Fruit fly (Drosophila melanogaster) whole organism, embryonic: ENCODE measurements around the gene CG16798.

Experiments
- Blimp-1 ChIP-seq: fragments of 200-800 bp; sonication (Bioruptor generic); optimal IDR thresholded peaks from 3 replicates; lab custom pipeline; 2018; ENCODE audit warnings: missing biosample characterization, missing genetic modification characterization, mild to moderate bottlenecking, moderate library complexity, missing genetic modification reagents
- CG10543 ChIP-seq: fragments of 200-800 bp; sonication (Bioruptor generic); optimal IDR thresholded peaks from 3 replicates; lab custom pipeline; 2017; ENCODE audit warnings: missing biosample characterization, mild to moderate bottlenecking, missing genetic modification characterization, moderate library complexity
- CG10654 ChIP-seq: fragments of 200-800 bp; sonication (Bioruptor generic); optimal IDR thresholded peaks from 2 replicates; lab custom pipeline; 2016; ENCODE audit warnings: missing biosample characterization, missing genetic modification characterization
- CG10979 ChIP-seq: fragments of 200-800 bp; sonication (Bioruptor generic); optimal IDR thresholded peaks from 2 replicates; lab custom pipeline; 2018; ENCODE audit warnings: missing biosample characterization, mild to moderate bottlenecking, missing genetic modification characterization, moderate library complexity
- CG11456 ChIP-seq: fragments of 200-800 bp; sonication (Bioruptor generic); IDR thresholded peaks from 3 replicates; pipeline ENCODE4 v1.3.6; 2022; ENCODE audit warnings: missing biosample characterization, missing genetic modification characterization
- CG13424 ChIP-seq: fragments of 200-800 bp; sonication (Bioruptor generic); optimal IDR thresholded peaks from 2 replicates; lab custom pipeline; 2019; ENCODE audit warnings: missing biosample characterization, mild to moderate bottlenecking, missing genetic modification characterization, moderate library complexity
- CG13624 ChIP-seq: fragments of 200-800 bp; sonication (Bioruptor generic); optimal IDR thresholded peaks from 2 replicates; lab custom pipeline; 2016; ENCODE audit warnings: missing biosample characterization, missing genetic modification characterization
- CG17612 ChIP-seq: fragments of 200-800 bp; sonication (Bioruptor generic); IDR thresholded peaks from 2 replicates; pipeline ENCODE4 v1.3.6; 2022; ENCODE audit warnings: missing biosample characterization, missing genetic modification characterization
- CG1832 ChIP-seq: fragments of 200-800 bp; sonication (Bioruptor generic); optimal IDR thresholded peaks from 2 replicates; lab custom pipeline; 2017; ENCODE audit warnings: missing biosample characterization, mild to moderate bottlenecking, missing genetic modification characterization, inconsistent platforms
- CG18476 ChIP-seq: fragments of 200-800 bp; sonication (Bioruptor generic); optimal IDR thresholded peaks from 2 replicates; lab custom pipeline; 2016; ENCODE audit warnings: missing biosample characterization, mild to moderate bottlenecking, missing genetic modification characterization
- CG2120 ChIP-seq: fragments of 200-800 bp; sonication (Bioruptor generic); optimal IDR thresholded peaks from 3 replicates; lab custom pipeline; 2016; ENCODE audit warnings: missing biosample characterization, missing genetic modification characterization
- CG2202 ChIP-seq: fragments of 200-800 bp; sonication (Bioruptor generic); optimal IDR thresholded peaks from 2 replicates; lab custom pipeline; 2018; ENCODE audit warnings: missing biosample characterization, mild to moderate bottlenecking, missing genetic modification characterization
- CG2889 ChIP-seq: fragments of 200-800 bp; sonication (Bioruptor generic); IDR thresholded peaks from 3 replicates; pipeline ENCODE4 v1.3.6; 2022; ENCODE audit warnings: missing biosample characterization, missing genetic modification characterization
- CG43689 ChIP-seq: fragments of 200-800 bp; sonication (Bioruptor generic); IDR thresholded peaks from 2 replicates; pipeline ENCODE4 v1.3.6; 2022; ENCODE audit warnings: missing biosample characterization, missing genetic modification characterization
- CG7372 ChIP-seq: fragments of 200-800 bp; sonication (Bioruptor generic); IDR thresholded peaks from 2 replicates; pipeline ENCODE4 v1.3.6; 2022; ENCODE audit warnings: missing biosample characterization, missing genetic modification characterization
- D ChIP-seq, 2 experiments: fragments of 200-800 bp in 1 of 2; fragments of >200 bp in 1 of 2; sonication (Bioruptor generic) in 1 of 2; optimal IDR thresholded peaks; 2 replicates in 1 of 2; 3 replicates in 1 of 2; lab custom pipeline; 2017; ENCODE audit warnings: mild to moderate bottlenecking in 1 of 2, missing biosample characterization in 1 of 2, missing genetic modification characterization in 1 of 2, missing genetic modification reagents in 1 of 2
- D19B ChIP-seq: fragments of 200-800 bp; sonication (Bioruptor generic); optimal IDR thresholded peaks from 2 replicates; lab custom pipeline; 2017; ENCODE audit warnings: missing biosample characterization, mild to moderate bottlenecking, missing genetic modification characterization
- Ets65A ChIP-seq: fragments of 200-800 bp; sonication (Bioruptor generic); peaks from one replicate; lab custom pipeline; 2016; ENCODE audit warnings: missing biosample characterization, missing genetic modification characterization
- Fer1 ChIP-seq: fragments of 200-800 bp; sonication (Bioruptor generic); optimal IDR thresholded peaks from 2 replicates; lab custom pipeline; 2017; ENCODE audit warnings: missing biosample characterization, mild to moderate bottlenecking, missing genetic modification characterization
- HLH3B ChIP-seq: fragments of 200-800 bp; sonication (Bioruptor generic); IDR thresholded peaks from 2 replicates; pipeline ENCODE4 v1.3.6; 2022; ENCODE audit warnings: missing biosample characterization, missing genetic modification characterization
- Lhr ChIP-seq: fragments of 200-800 bp; sonication (Bioruptor generic); optimal IDR thresholded peaks from 3 replicates; lab custom pipeline; 2017; ENCODE audit warnings: mild to moderate bottlenecking, missing biosample characterization, missing genetic modification reagents, missing genetic modification characterization
- Lpt ChIP-seq: fragments of >200 bp; optimal IDR thresholded peaks from 2 replicates; lab custom pipeline; 2018; ENCODE audit warnings: missing biosample characterization, missing genetic modification characterization
- Med ChIP-seq: fragments of 200-800 bp; sonication (Bioruptor generic); peaks from one replicate; lab custom pipeline; 2016; ENCODE audit warnings: missing biosample characterization, missing genetic modification characterization, mild to moderate bottlenecking, inconsistent platforms, moderate library complexity
- NC2β ChIP-seq: fragments of 200-800 bp; sonication (Bioruptor generic); optimal IDR thresholded peaks from 2 replicates; lab custom pipeline; 2016; ENCODE audit warnings: missing biosample characterization, missing genetic modification characterization
- Ravus ChIP-seq: fragments of 200-800 bp; sonication (Bioruptor generic); IDR thresholded peaks from 2 replicates; pipeline ENCODE4 v1.3.6; 2022; ENCODE audit warnings: missing biosample characterization, missing genetic modification characterization
- Six4 ChIP-seq: fragments of 200-800 bp; sonication (Bioruptor generic); optimal IDR thresholded peaks from 2 replicates; lab custom pipeline; 2016; ENCODE audit warnings: missing biosample characterization, missing genetic modification characterization
- Ssrp ChIP-seq: fragments of 200-800 bp; sonication (Bioruptor generic); optimal IDR thresholded peaks from 2 replicates; lab custom pipeline; 2018; ENCODE audit warnings: missing biosample characterization, mild to moderate bottlenecking, missing genetic modification characterization, moderate library complexity
- Stat92E ChIP-seq, 3 experiments: fragments of >200 bp in 2 of 3; fragments of 200-800 bp in 1 of 3; sonication (Bioruptor generic) in 1 of 3; optimal IDR thresholded peaks; 2 replicates each; lab custom pipeline; 2017 to 2019; ENCODE audit warnings: missing biosample characterization in 3 of 3, missing genetic modification characterization in 3 of 3, mild to moderate bottlenecking in 1 of 3, moderate library complexity in 1 of 3
- Trl ChIP-seq, 3 experiments: fragments of >200 bp in 2 of 3; fragments of 200-800 bp in 1 of 3; sonication (Bioruptor generic) in 1 of 3; optimal IDR thresholded peaks; 2 replicates in 1 of 3; 3 replicates in 2 of 3; lab custom pipeline; 2016 to 2017; ENCODE audit warnings: missing biosample characterization in 1 of 3, missing genetic modification characterization in 1 of 3
- dysf ChIP-seq: fragments of 200-800 bp; sonication (Bioruptor generic); IDR thresholded peaks from 3 replicates; pipeline ENCODE4 v1.3.6; 2022; ENCODE audit warnings: missing biosample characterization, missing genetic modification characterization
- ems ChIP-seq: fragments of 200-800 bp; sonication (Bioruptor generic); optimal IDR thresholded peaks from 3 replicates; lab custom pipeline; 2016; ENCODE audit warnings: missing biosample characterization, missing genetic modification characterization
- ewg ChIP-seq: fragments of 200-800 bp; sonication (Bioruptor generic); optimal IDR thresholded peaks from 3 replicates; lab custom pipeline; 2017; ENCODE audit warnings: mild to moderate bottlenecking, missing biosample characterization, missing genetic modification reagents, missing genetic modification characterization
- gsb-n ChIP-seq: fragments of 200-800 bp; sonication (Bioruptor generic); optimal IDR thresholded peaks from 3 replicates; lab custom pipeline; 2018; ENCODE audit warnings: missing biosample characterization, mild to moderate bottlenecking, missing genetic modification characterization
- her ChIP-seq: fragments of 200-800 bp; sonication (Bioruptor generic); optimal IDR thresholded peaks from 2 replicates; lab custom pipeline; 2016; ENCODE audit warnings: missing biosample characterization, missing genetic modification characterization
- luna ChIP-seq: fragments of 200-800 bp; sonication (Bioruptor generic); optimal IDR thresholded peaks from 2 replicates; lab custom pipeline; 2016; ENCODE audit warnings: missing biosample characterization, missing genetic modification characterization
- nerfin-2 ChIP-seq: fragments of 200-800 bp; sonication (Bioruptor generic); IDR thresholded peaks from 2 replicates; pipeline ENCODE4 v1.3.6; 2022; ENCODE audit warnings: missing biosample characterization, missing genetic modification characterization; ENCODE audit not compliant: partially characterized antibody
- nmo ChIP-seq: fragments of 200-800 bp; sonication (Bioruptor generic); optimal IDR thresholded peaks from 2 replicates; lab custom pipeline; 2018; ENCODE audit warnings: missing biosample characterization, mild to moderate bottlenecking, missing genetic modification characterization, moderate library complexity
- pan ChIP-seq, 4 experiments: fragments of >200 bp in 3 of 4; fragments of 200-800 bp in 1 of 4; sonication (Bioruptor generic) in 1 of 4; optimal IDR thresholded peaks in 3 of 4; IDR thresholded peaks in 1 of 4; 2 replicates each; pipeline versions ENCODE4 v1.3.6 to Lab custom; 2017 to 2022; ENCODE audit warnings: missing biosample characterization in 2 of 4, missing genetic modification characterization in 2 of 4, mixed read lengths in 1 of 4
- pfk ChIP-seq: fragments of 200-800 bp; sonication (Bioruptor generic); optimal IDR thresholded peaks from 2 replicates; lab custom pipeline; 2018; ENCODE audit warnings: missing biosample characterization, mild to moderate bottlenecking, missing genetic modification characterization, moderate library complexity
- prd ChIP-seq, 3 experiments: fragments of >200 bp in 2 of 3; fragments of 200-800 bp in 1 of 3; sonication (Bioruptor generic) in 1 of 3; optimal IDR thresholded peaks in 2 of 3; IDR thresholded peaks in 1 of 3; 2 replicates in 2 of 3; 3 replicates in 1 of 3; pipeline versions ENCODE4 v1.3.6 to Lab custom; 2017 to 2022; ENCODE audit warnings: missing biosample characterization in 1 of 3, missing genetic modification characterization in 1 of 3
- pros ChIP-seq: fragments of 200-800 bp; sonication (Bioruptor generic); optimal IDR thresholded peaks from 3 replicates; lab custom pipeline; 2019; ENCODE audit warnings: missing biosample characterization, mild to moderate bottlenecking, missing genetic modification characterization, moderate library complexity
- psq ChIP-seq: fragments of 200-800 bp; sonication (Bioruptor generic); optimal IDR thresholded peaks from 2 replicates; lab custom pipeline; 2017; ENCODE audit warnings: missing biosample characterization, missing genetic modification characterization
- row ChIP-seq: fragments of 200-800 bp; sonication (Bioruptor generic); IDR thresholded peaks from 3 replicates; pipeline ENCODE4 v1.3.6; 2022; ENCODE audit warnings: missing biosample characterization, missing genetic modification characterization
- sisA ChIP-seq: fragments of 200-800 bp; sonication (Bioruptor generic); IDR thresholded peaks from 2 replicates; pipeline ENCODE4 v1.3.6; 2022; ENCODE audit warnings: missing biosample characterization, missing genetic modification characterization
- tgo ChIP-seq: fragments of 200-800 bp; sonication (Bioruptor generic); IDR thresholded peaks from 3 replicates; pipeline ENCODE4 v1.3.6; 2022; ENCODE audit warnings: missing biosample characterization, missing genetic modification characterization
- unpg ChIP-seq: fragments of 200-800 bp; sonication (Bioruptor generic); optimal IDR thresholded peaks from 3 replicates; lab custom pipeline; 2018; ENCODE audit warnings: missing biosample characterization, mild to moderate bottlenecking, missing genetic modification characterization, moderate library complexity
- vnd ChIP-seq: fragments of 200-800 bp; sonication (Bioruptor generic); IDR thresholded peaks from 3 replicates; pipeline ENCODE4 v1.3.6; 2022; ENCODE audit warnings: missing biosample characterization, missing genetic modification characterization; ENCODE audit not compliant: partially characterized antibody
- vvl ChIP-seq: fragments of 200-800 bp; sonication (Bioruptor generic); IDR thresholded peaks from 2 replicates; pipeline ENCODE4 v1.3.6; 2022; ENCODE audit warnings: missing biosample characterization, missing genetic modification characterization

Gene CG16798

DNA sequence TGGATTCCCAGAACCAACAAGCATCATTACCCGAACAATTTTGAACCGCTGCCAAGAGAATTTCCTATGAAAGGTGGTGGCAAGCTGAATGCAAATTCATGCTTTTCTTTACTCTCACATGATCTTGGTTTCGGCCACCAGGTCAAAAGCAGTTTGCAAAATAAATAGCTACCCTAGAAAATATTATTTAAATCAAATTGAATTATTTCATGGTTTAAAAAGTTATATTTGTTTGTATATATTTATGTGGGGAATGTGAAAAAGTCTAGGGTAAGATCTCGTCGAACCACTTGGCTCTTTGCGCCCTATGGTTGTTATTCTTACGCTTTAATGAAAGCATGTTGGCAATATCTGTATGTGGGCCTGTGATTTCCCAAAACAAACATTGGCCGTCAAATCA, 30.4 kb downstream of the CG16798 start:
- TF ChIP-seq pfk (GFP tag; lab: Kevin White, UChicago), result no peak
- peak; percentile 50 for TF ChIP-seq row (GFP tag; lab: Robert Waterston, UW)
- TF ChIP-seq NC2β (GFP tag; lab: Kevin White, UChicago), result no peak
- no peak for TF ChIP-seq sisA (GFP tag; lab: Robert Waterston, UW)
- TF ChIP-seq Lhr (GFP tag; lab: Kevin White, UChicago), result no peak
- TF ChIP-seq CG2202, result no peak
- no peak for TF ChIP-seq pros (GFP tag; lab: Kevin White, UChicago)
- 0 out of 3 replicates have a peak, but pooled peaks have one; percentile 39 for TF ChIP-seq dysf (GFP tag; lab: Robert Waterston, UW)
- peak; percentile 47 for TF ChIP-seq D19B
- no peak for TF ChIP-seq prd (optimal IDR thresholded peaks at IDR 0.05; lab: Kevin White, UChicago)
- TF ChIP-seq prd (GFP tag; IDR thresholded peaks at IDR 0.05; lab: Robert Waterston, UW), result peak; percentile 43; the same call in 1 of the 3 replicates
- no peak for TF ChIP-seq CG10654
- TF ChIP-seq CG43689 (GFP tag; lab: Robert Waterston, UW), result no peak
- TF ChIP-seq nmo (GFP tag; lab: Kevin White, UChicago), result peak; percentile 14
- TF ChIP-seq gsb-n (tag; lab: Kevin White, UChicago), result no peak
- no peak for TF ChIP-seq unpg (GFP tag; lab: Kevin White, UChicago)
- no peak for TF ChIP-seq vnd
- TF ChIP-seq Blimp-1 (GFP tag; lab: Kevin White, UChicago), result no peak
- TF ChIP-seq CG17612 (GFP tag; lab: Robert Waterston, UW), result no peak
- TF ChIP-seq Fer1 (GFP tag; lab: Kevin White, UChicago), result no peak
- no peak for TF ChIP-seq Six4 (GFP tag; lab: Kevin White, UChicago)
- 0 out of 3 replicates have a peak, but pooled peaks have one; percentile 27 for TF ChIP-seq CG11456 (GFP tag; lab: Robert Waterston, UW)
- TF ChIP-seq ewg (GFP tag; lab: Kevin White, UChicago), result no peak
- peak; percentile 12 for TF ChIP-seq Ssrp (tag; lab: Kevin White, UChicago)
- no peak; the same call in 1 of the 2 replicates for TF ChIP-seq HLH3B
- no peak for TF ChIP-seq CG10543 (GFP tag; lab: Kevin White, UChicago)
- TF ChIP-seq her, result no peak
- no peak for TF ChIP-seq pan (optimal IDR thresholded peaks at IDR 0.05; lab: Kevin White, UChicago)
- peak in 1 of 2 experiments; percentile 43 for TF ChIP-seq pan (GFP tag; optimal IDR thresholded peaks at IDR 0.05 in 1 of 2, IDR thresholded peaks at IDR 0.05 in 1 of 2)
- peak; percentile 7 for TF ChIP-seq CG13424
- no peak for TF ChIP-seq luna (GFP tag; lab: Kevin White, UChicago)
- no peak for TF ChIP-seq CG1832
- no peak for TF ChIP-seq Lpt (GFP tag; lab: Kevin White, UChicago)
- TF ChIP-seq CG18476 (GFP tag; lab: Kevin White, UChicago), result no peak
- TF ChIP-seq Trl (optimal IDR thresholded peaks at IDR 0.05; lab: Kevin White, UChicago), result no peak
- no peak for TF ChIP-seq Trl (GFP tag; optimal IDR thresholded peaks at IDR 0.05; lab: Kevin White, UChicago)
- peak; percentile 26 for TF ChIP-seq Ets65A (GFP tag; lab: Kevin White, UChicago)
- TF ChIP-seq CG10979 (tag; lab: Kevin White, UChicago), result peak; percentile 13
- 0 out of 2 replicates have a peak, but pooled peaks have one; percentile 27 for TF ChIP-seq vvl
- no peak for TF ChIP-seq CG7372 (GFP tag; lab: Robert Waterston, UW)
- no peak for TF ChIP-seq nerfin-2
- no peak for TF ChIP-seq CG13624 (GFP tag; lab: Kevin White, UChicago)
- TF ChIP-seq Ravus (GFP tag; lab: Robert Waterston, UW), result no peak
- TF ChIP-seq tgo (GFP tag; lab: Robert Waterston, UW), result peak; percentile 17; the same call in 1 of the 3 replicates
- TF ChIP-seq psq (GFP tag; lab: Kevin White, UChicago), result no peak
- no peak for TF ChIP-seq Stat92E (GFP tag; optimal IDR thresholded peaks at IDR 0.05; lab: Kevin White, UChicago)
- TF ChIP-seq D (optimal IDR thresholded peaks at IDR 0.05; lab: Kevin White, UChicago), result no peak
- TF ChIP-seq D (GFP tag; optimal IDR thresholded peaks at IDR 0.05; lab: Kevin White, UChicago), result no peak
- TF ChIP-seq Med, result peak; percentile 65
- TF ChIP-seq ems (GFP tag; lab: Kevin White, UChicago), result no peak
- TF ChIP-seq CG2889, result no peak
- no peak for TF ChIP-seq CG2120
